Fruit fly (Drosophila melanogaster) whole organism, prepupa: ENCODE measurements around the gene CG11755.

Experiments used
- Blimp-1 ChIP-seq: fragments of 200-800 bp; sonication (Bioruptor generic); optimal IDR thresholded peaks from 3 replicates; lab custom pipeline; 2017; ENCODE audit warnings: missing biosample characterization, missing genetic modification characterization, mild to moderate bottlenecking, moderate library complexity, missing genetic modification reagents
- CG10631 ChIP-seq: fragments of 200-800 bp; sonication (Bioruptor generic); optimal IDR thresholded peaks from 2 replicates; lab custom pipeline; 2016; ENCODE audit warnings: missing biosample characterization, missing genetic modification characterization
- CG10669 ChIP-seq: fragments of 200-800 bp; sonication (Bioruptor generic); optimal IDR thresholded peaks from 3 replicates; lab custom pipeline; 2018; ENCODE audit warnings: missing biosample characterization, mild to moderate bottlenecking, missing genetic modification characterization, moderate library complexity
- CG11294 ChIP-seq: fragments of 200-800 bp; sonication (Bioruptor generic); IDR thresholded peaks from 2 replicates; pipeline ENCODE4 v1.3.6; 2022; ENCODE audit warnings: missing biosample characterization, missing genetic modification characterization
- CG11762 ChIP-seq: fragments of 200-800 bp; sonication (Bioruptor generic); optimal IDR thresholded peaks from 3 replicates; lab custom pipeline; 2016; ENCODE audit warnings: missing biosample characterization, missing genetic modification characterization; ENCODE audit not compliant: insufficient read depth
- CG11902 ChIP-seq: fragments of 200-800 bp; sonication (Bioruptor generic); optimal IDR thresholded peaks from 3 replicates; lab custom pipeline; 2016; ENCODE audit warnings: missing biosample characterization, missing genetic modification characterization
- CG1621 ChIP-seq: fragments of 200-800 bp; sonication (Bioruptor generic); optimal IDR thresholded peaks from 3 replicates; lab custom pipeline; 2018; ENCODE audit warnings: missing biosample characterization, mild to moderate bottlenecking, missing genetic modification characterization
- CG16779 ChIP-seq: fragments of 200-800 bp; sonication (Bioruptor generic); optimal IDR thresholded peaks from 3 replicates; lab custom pipeline; 2017; ENCODE audit warnings: missing biosample characterization, mild to moderate bottlenecking, missing genetic modification characterization
- CG3032 ChIP-seq: fragments of 200-800 bp; optimal IDR thresholded peaks from 2 replicates; lab custom pipeline; 2019; ENCODE audit warnings: missing biosample characterization, mild to moderate bottlenecking, missing genetic modification characterization, moderate library complexity
- CG31627 ChIP-seq: fragments of 200-800 bp; sonication (Bioruptor generic); optimal IDR thresholded peaks from 3 replicates; lab custom pipeline; 2016; ENCODE audit warnings: missing biosample characterization, missing genetic modification characterization
- CG32006 ChIP-seq: fragments of 200-800 bp; sonication (Bioruptor generic); optimal IDR thresholded peaks from 3 replicates; lab custom pipeline; 2017; ENCODE audit warnings: missing biosample characterization, mild to moderate bottlenecking, missing genetic modification characterization
- CG34406 ChIP-seq: fragments of 200-800 bp; sonication (Bioruptor generic); optimal IDR thresholded peaks from 3 replicates; lab custom pipeline; 2016; ENCODE audit warnings: missing biosample characterization, missing genetic modification characterization
- CG3919 ChIP-seq: fragments of 200-800 bp; sonication (Bioruptor generic); optimal IDR thresholded peaks from 3 replicates; lab custom pipeline; 2016; ENCODE audit warnings: missing biosample characterization, missing genetic modification characterization
- CG4318 ChIP-seq: fragments of 200-800 bp; sonication (Bioruptor generic); optimal IDR thresholded peaks from 3 replicates; lab custom pipeline; 2017; ENCODE audit warnings: missing biosample characterization, mild to moderate bottlenecking, missing genetic modification characterization
- CG6163 ChIP-seq: fragments of 200-800 bp; sonication (Bioruptor generic); IDR thresholded peaks from 3 replicates; pipeline ENCODE4 v1.3.6; 2022; ENCODE audit warnings: missing biosample characterization, missing genetic modification characterization
- CG8119 ChIP-seq: fragments of 200-800 bp; sonication (Bioruptor generic); IDR thresholded peaks from 3 replicates; pipeline ENCODE4 v1.3.6; 2022; ENCODE audit warnings: missing biosample characterization, missing genetic modification characterization
- CG8319 ChIP-seq: fragments of 200-800 bp; sonication (Bioruptor generic); optimal IDR thresholded peaks from 3 replicates; lab custom pipeline; 2016; ENCODE audit warnings: missing biosample characterization, missing genetic modification characterization
- CG8632 ChIP-seq: fragments of 200-800 bp; sonication (Bioruptor generic); optimal IDR thresholded peaks from 3 replicates; lab custom pipeline; 2016; ENCODE audit warnings: missing biosample characterization, missing genetic modification characterization
- CG9139 ChIP-seq: fragments of 200-800 bp; sonication (Bioruptor generic); optimal IDR thresholded peaks from 3 replicates; lab custom pipeline; 2017; ENCODE audit warnings: missing biosample characterization, mild to moderate bottlenecking, missing genetic modification characterization
- Eip75B ChIP-seq: fragments of 200-800 bp; sonication (Bioruptor generic); optimal IDR thresholded peaks from 3 replicates; lab custom pipeline; 2016; ENCODE audit warnings: missing biosample characterization, missing genetic modification characterization
- Eip78C ChIP-seq: fragments of 200-800 bp; sonication (Bioruptor generic); peaks from one replicate; lab custom pipeline; 2016; ENCODE audit warnings: missing biosample characterization, missing genetic modification characterization
- Eip93F ChIP-seq: fragments of 200-800 bp; sonication (Bioruptor generic); optimal IDR thresholded peaks from 2 replicates; lab custom pipeline; 2016; ENCODE audit warnings: missing biosample characterization, mild to moderate bottlenecking, missing genetic modification characterization
- Ets21C ChIP-seq: fragments of 200-800 bp; sonication (Bioruptor generic); optimal IDR thresholded peaks from 3 replicates; lab custom pipeline; 2016; ENCODE audit warnings: missing biosample characterization, missing genetic modification characterization
- Ets96B ChIP-seq: fragments of 200-800 bp; optimal IDR thresholded peaks from 2 replicates; lab custom pipeline; 2019; ENCODE audit warnings: missing biosample characterization, mild to moderate bottlenecking, missing genetic modification characterization, moderate library complexity
- Gug ChIP-seq: fragments of 200-800 bp; sonication (Bioruptor generic); IDR thresholded peaks from 2 replicates; pipeline ENCODE4 v1.3.6; 2022; ENCODE audit warnings: missing biosample characterization, missing genetic modification characterization
- Hr38 ChIP-seq: sonication (Bioruptor generic); optimal IDR thresholded peaks from 2 replicates; lab custom pipeline; 2016; ENCODE audit warnings: missing biosample characterization, missing genetic modification characterization
- Hr39 ChIP-seq: fragments of 200-800 bp; sonication (Bioruptor generic); optimal IDR thresholded peaks from 2 replicates; lab custom pipeline; 2016; ENCODE audit warnings: missing biosample characterization, missing genetic modification characterization
- Hr4 ChIP-seq: fragments of 200-800 bp; sonication (Bioruptor generic); optimal IDR thresholded peaks from 3 replicates; lab custom pipeline; 2016; ENCODE audit warnings: missing biosample characterization, missing genetic modification characterization
- Lpt ChIP-seq: fragments of 200-800 bp; sonication (Bioruptor generic); optimal IDR thresholded peaks from 3 replicates; lab custom pipeline; 2016; ENCODE audit warnings: missing biosample characterization, missing genetic modification characterization
- Met ChIP-seq: fragments of 200-800 bp; sonication (Bioruptor generic); optimal IDR thresholded peaks from 3 replicates; lab custom pipeline; 2016; ENCODE audit warnings: missing biosample characterization, missing genetic modification characterization
- OdsH ChIP-seq: fragments of 200-800 bp; sonication (Bioruptor generic); optimal IDR thresholded peaks from 3 replicates; lab custom pipeline; 2016; ENCODE audit warnings: missing biosample characterization, missing genetic modification characterization
- Smox ChIP-seq: fragments of 200-800 bp; sonication (Bioruptor generic); optimal IDR thresholded peaks from 3 replicates; lab custom pipeline; 2016; ENCODE audit warnings: missing biosample characterization, missing genetic modification characterization
- Sox102F ChIP-seq: fragments of 200-800 bp; sonication (Bioruptor generic); optimal IDR thresholded peaks from 2 replicates; lab custom pipeline; 2016; ENCODE audit warnings: missing biosample characterization, mild to moderate bottlenecking, missing genetic modification characterization
- Sox14 ChIP-seq: fragments of 200-800 bp; sonication (Bioruptor generic); optimal IDR thresholded peaks from 3 replicates; lab custom pipeline; 2016; ENCODE audit warnings: missing biosample characterization, missing genetic modification characterization
- acj6 ChIP-seq: fragments of 200-800 bp; sonication (Bioruptor generic); optimal IDR thresholded peaks from 3 replicates; lab custom pipeline; 2016; ENCODE audit warnings: missing biosample characterization, missing genetic modification characterization
- cyc ChIP-seq: fragments of 200-800 bp; sonication (Bioruptor generic); optimal IDR thresholded peaks from 3 replicates; lab custom pipeline; 2016; ENCODE audit warnings: missing biosample characterization, missing genetic modification characterization
- dac ChIP-seq: fragments of 200-800 bp; sonication (Bioruptor generic); optimal IDR thresholded peaks from 2 replicates; lab custom pipeline; 2017; ENCODE audit warnings: missing biosample characterization, mild to moderate bottlenecking, missing genetic modification characterization
- eg ChIP-seq: fragments of 200-800 bp; sonication (Bioruptor generic); IDR thresholded peaks from 3 replicates; pipeline ENCODE4 v1.3.6; 2022; ENCODE audit warnings: missing biosample characterization, missing genetic modification characterization
- fd59A ChIP-seq: fragments of 200-800 bp; sonication (Bioruptor generic); optimal IDR thresholded peaks from 2 replicates; lab custom pipeline; 2017; ENCODE audit warnings: missing biosample characterization, mild to moderate bottlenecking, missing genetic modification characterization, missing genetic modification reagents
- fd85E ChIP-seq: fragments of 200-800 bp; sonication (Bioruptor generic); optimal IDR thresholded peaks from 3 replicates; lab custom pipeline; 2016; ENCODE audit warnings: missing biosample characterization, missing genetic modification characterization
- fkh ChIP-seq: fragments of 200-800 bp; sonication (Bioruptor generic); optimal IDR thresholded peaks from 3 replicates; lab custom pipeline; 2017; ENCODE audit warnings: missing biosample characterization, mild to moderate bottlenecking, missing genetic modification characterization, moderate library complexity
- pdm3 ChIP-seq: fragments of 200-800 bp; sonication (Bioruptor generic); optimal IDR thresholded peaks from 3 replicates; lab custom pipeline; 2016; ENCODE audit warnings: missing biosample characterization, missing genetic modification characterization
- salr ChIP-seq, 2 experiments: fragments of 200-800 bp; sonication (Bioruptor generic); optimal IDR thresholded peaks; 3 replicates each; lab custom pipeline; 2016 to 2018; ENCODE audit warnings: missing biosample characterization in 2 of 2, missing genetic modification characterization in 2 of 2, mild to moderate bottlenecking in 1 of 2
- spab ChIP-seq: fragments of 200-800 bp; sonication (Bioruptor generic); optimal IDR thresholded peaks from 2 replicates; lab custom pipeline; 2017; ENCODE audit warnings: missing biosample characterization, mild to moderate bottlenecking, missing genetic modification characterization, missing genetic modification reagents
- ss ChIP-seq, 2 experiments: fragments of 200-800 bp; sonication (Bioruptor generic); optimal IDR thresholded peaks; 2 replicates in 1 of 2; 3 replicates in 1 of 2; lab custom pipeline; 2017 to 2018; ENCODE audit warnings: mild to moderate bottlenecking in 2 of 2, missing biosample characterization in 2 of 2, missing genetic modification characterization in 2 of 2, moderate library complexity in 1 of 2
- svp ChIP-seq: fragments of 200-800 bp; sonication (Bioruptor generic); peaks from one replicate; lab custom pipeline; 2016; ENCODE audit warnings: missing biosample characterization, missing genetic modification characterization
- topi ChIP-seq: fragments of 200-800 bp; sonication (Bioruptor generic); optimal IDR thresholded peaks from 3 replicates; lab custom pipeline; 2016; ENCODE audit warnings: missing biosample characterization, missing genetic modification characterization
- vri ChIP-seq: fragments of 200-800 bp; sonication (Bioruptor generic); optimal IDR thresholded peaks from 3 replicates; lab custom pipeline; 2016; ENCODE audit warnings: missing biosample characterization, mild to moderate bottlenecking, missing genetic modification characterization

CG11755 gene

dm6 chr3R:8660661-8661060 lies 16.1 kb upstream of the CG11755 start, which contains the start of gene bel:
Gene bel, minus strand, starts transcription at chr3R:8660761.
- TF ChIP-seq Sox102F (GFP tag; lab: Kevin White, UChicago) = no peak
- no peak for TF ChIP-seq acj6 (GFP tag; lab: Kevin White, UChicago)
- TF ChIP-seq eg (GFP tag; lab: Robert Waterston, UW) = no peak
- TF ChIP-seq fd85E (GFP tag; lab: Kevin White, UChicago) = no peak
- no peak for TF ChIP-seq svp (GFP tag; lab: Kevin White, UChicago)
- no peak for TF ChIP-seq spab
- TF ChIP-seq CG3032 = no peak
- no peak for TF ChIP-seq Hr4 (GFP tag; lab: Kevin White, UChicago)
- no peak for TF ChIP-seq ss (GFP tag; optimal IDR thresholded peaks at IDR 0.05; lab: Kevin White, UChicago)
- no peak for TF ChIP-seq CG10669 (GFP tag; lab: Kevin White, UChicago)
- no peak for TF ChIP-seq Blimp-1 (GFP tag; lab: Kevin White, UChicago)
- no peak for TF ChIP-seq Hr38
- no peak for TF ChIP-seq Eip78C (GFP tag; lab: Kevin White, UChicago)
- no peak for TF ChIP-seq CG9139

DNA sequence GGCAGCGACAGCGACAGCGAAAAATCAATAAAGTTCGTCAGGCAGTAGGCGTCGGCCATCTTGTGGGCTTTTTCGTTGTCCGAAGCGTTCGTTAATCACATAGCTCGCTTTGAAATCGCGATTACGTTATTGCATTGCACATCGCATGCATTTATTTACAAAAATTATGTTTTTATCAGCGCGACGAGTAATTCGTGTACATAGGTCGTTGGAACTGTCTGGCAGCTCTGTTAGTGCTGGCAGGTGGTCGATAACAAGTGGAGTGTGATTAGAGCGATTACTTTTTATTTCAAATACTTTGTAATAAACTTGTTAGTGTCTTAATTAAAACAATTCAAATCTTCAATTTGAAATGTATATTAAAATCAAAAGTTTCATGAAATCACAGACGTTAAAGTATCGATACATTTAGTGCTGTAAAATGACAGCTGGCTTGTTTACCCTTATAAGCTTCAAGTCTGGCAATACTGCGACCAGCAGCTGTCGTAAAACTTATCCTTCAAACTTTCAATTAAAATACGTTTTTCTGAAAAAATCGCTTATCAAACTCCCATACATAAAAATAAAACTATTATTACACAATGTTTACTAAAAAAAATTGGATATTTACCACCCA lies 12.9 kb upstream of the CG11755 start, which contains the start of gene CG8032:
CG8032 (plus strand) TSS at position 448 of the 616 bp plus-strand sequence.
- TF ChIP-seq Eip75B (GFP tag; lab: Kevin White, UChicago) = peak; percentile 63
- TF ChIP-seq acj6 (GFP tag; lab: Kevin White, UChicago) = peak; percentile 27
- TF ChIP-seq CG31627 (GFP tag; lab: Kevin White, UChicago) = peak; percentile 37
- no peak for TF ChIP-seq CG8319 (GFP tag; lab: Kevin White, UChicago)
- no peak for TF ChIP-seq Blimp-1 (GFP tag; lab: Kevin White, UChicago)
- no peak for TF ChIP-seq CG9139
- TF ChIP-seq Sox14 (GFP tag; lab: Kevin White, UChicago) = peak; percentile 36
- peak; percentile 50 for TF ChIP-seq CG3919
- no peak for TF ChIP-seq eg (GFP tag; lab: Robert Waterston, UW)
- TF ChIP-seq fd85E (GFP tag; lab: Kevin White, UChicago) = no peak
- TF ChIP-seq Eip93F (GFP tag; lab: Kevin White, UChicago) = no peak
- no peak for TF ChIP-seq CG16779 (tag; lab: Kevin White, UChicago)
- TF ChIP-seq fkh = peak; percentile 97
- TF ChIP-seq CG6163 (GFP tag; lab: Robert Waterston, UW) = no peak
- TF ChIP-seq CG11762 (GFP tag; lab: Kevin White, UChicago) = no peak
- TF ChIP-seq pdm3 (GFP tag; lab: Kevin White, UChicago) = peak; percentile 61
- TF ChIP-seq Smox (GFP tag; lab: Kevin White, UChicago) = peak; percentile 56
- peak; percentile 2 for TF ChIP-seq CG34406 (GFP tag; lab: Kevin White, UChicago)
- no peak for TF ChIP-seq CG4318 (GFP tag; lab: Kevin White, UChicago)
- TF ChIP-seq CG8119 = no peak
- no peak for TF ChIP-seq CG11294 (GFP tag; lab: Robert Waterston, UW)
- TF ChIP-seq CG1621 = no peak
- no peak for TF ChIP-seq Lpt (GFP tag; lab: Kevin White, UChicago)
- peak; percentile 43 for TF ChIP-seq OdsH (GFP tag; lab: Kevin White, UChicago)
- TF ChIP-seq Hr4 (GFP tag; lab: Kevin White, UChicago) = peak; percentile 54
- no peak for TF ChIP-seq dac (GFP tag; lab: Kevin White, UChicago)
- no peak for TF ChIP-seq CG10669 (GFP tag; lab: Kevin White, UChicago)
- peak; percentile 50 for TF ChIP-seq Met (GFP tag; lab: Kevin White, UChicago)
- no peak for TF ChIP-seq CG32006 (GFP tag; lab: Kevin White, UChicago)
- TF ChIP-seq CG10631 (GFP tag; lab: Kevin White, UChicago) = peak; percentile 58
- TF ChIP-seq topi (GFP tag; lab: Kevin White, UChicago) = peak; percentile 39
- peak; percentile 61 for TF ChIP-seq Sox102F (GFP tag; lab: Kevin White, UChicago)
- peak in 1 of 2 experiments; percentile 14 for TF ChIP-seq salr (GFP tag; optimal IDR thresholded peaks at IDR 0.05; lab: Kevin White, UChicago)
- TF ChIP-seq svp (GFP tag; lab: Kevin White, UChicago) = peak; percentile 93
- no peak for TF ChIP-seq Ets96B (tag; lab: Kevin White, UChicago)
- TF ChIP-seq fd59A (GFP tag; lab: Kevin White, UChicago) = no peak
- TF ChIP-seq cyc (GFP tag; lab: Kevin White, UChicago) = peak; percentile 36
- peak; percentile 30 for TF ChIP-seq Ets21C (GFP tag; lab: Kevin White, UChicago)
- TF ChIP-seq CG3032 = no peak
- peak; percentile 57 for TF ChIP-seq vri (GFP tag; lab: Kevin White, UChicago)
- no peak for TF ChIP-seq Gug
- peak; percentile 57 for TF ChIP-seq Hr39
- peak; percentile 62 for TF ChIP-seq Eip78C (GFP tag; lab: Kevin White, UChicago)
- TF ChIP-seq CG8632 = no peak
- no peak for TF ChIP-seq spab
- TF ChIP-seq CG11902 (GFP tag; lab: Kevin White, UChicago) = no peak
